Worm (Caenorhabditis elegans): ENCODE results near the gene dnj-3.
"Not testable (repeated sequence)": the region's sequence is repeated elsewhere in the genome, so short reads cannot be mapped to it uniquely, and the experiment has no call there.

Gene dnj-3

DNA sequence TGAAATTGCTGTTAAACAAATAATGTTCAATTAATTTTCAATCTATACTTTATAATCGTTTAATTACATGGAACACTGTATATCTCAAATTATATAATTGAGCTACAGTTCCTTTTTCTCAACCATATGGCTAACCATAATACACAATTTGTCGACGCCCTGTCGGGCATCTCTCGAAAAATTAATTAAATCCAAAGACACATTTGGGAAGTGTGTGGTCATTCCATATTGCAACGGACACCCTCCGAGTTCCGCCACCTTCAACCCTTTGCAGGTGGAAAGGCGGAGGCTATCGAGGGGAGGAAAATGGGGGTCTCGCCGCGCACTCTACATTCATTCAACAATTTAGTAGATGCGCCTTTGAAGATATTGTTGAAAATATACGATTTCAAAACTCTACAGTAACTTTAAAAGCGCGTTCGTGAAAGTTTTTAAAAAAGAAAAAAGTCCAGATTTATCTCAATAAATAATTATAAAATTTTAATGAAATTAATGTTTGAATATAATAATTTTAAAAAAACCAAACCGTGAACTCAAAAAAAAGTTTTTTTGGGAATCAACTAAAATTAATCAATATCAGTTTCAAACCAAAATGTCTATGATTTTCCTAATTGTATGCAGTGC lies 39.5 kb upstream of the dnj-3 start, which contains the start of gene F14H8.8:
Gene F14H8.8 (plus strand): TSS at position 574 of the 624 bp plus-strand sequence.
- TF ChIP-seq F44E2.7 (GFP tag; IDR thresholded peaks at IDR 0.05) (no peak), F49E8.2 (tag; optimal IDR thresholded peaks at IDR 0.05; ENCODE audit: borderline replicate concordance) (peak; percentile 80), Y48G9A.11 (GFP tag; IDR thresholded peaks at IDR 0.05) (peak; percentile 49; the same call in 1 of the 2 replicates), zip-11 (GFP tag; IDR thresholded peaks at IDR 0.05) (no peak), duxl-1 (tag; optimal IDR thresholded peaks at IDR 0.05; ENCODE audit: poor library complexity) (peak; percentile 9), unc-130 (GFP tag; optimal IDR thresholded peaks at IDR 0.05) (peak; percentile 36), snpc-1.2 (GFP tag; IDR thresholded peaks at IDR 0.05) (peak; percentile 77), egl-43 (GFP tag; IDR thresholded peaks at IDR 0.05) (0 out of 2 replicates have a peak, but pooled peaks have one; percentile 39), Y105C5A.15 (GFP tag; IDR thresholded peaks at IDR 0.05) (no peak), lin-13 (GFP tag; optimal IDR thresholded peaks at IDR 0.05) (no peak), nhr-6 (tag; optimal IDR thresholded peaks at IDR 0.05) (peak; percentile 41), zag-1 (tag; optimal IDR thresholded peaks at IDR 0.05) (no peak), hif-1 (tag; optimal IDR thresholded peaks at IDR 0.05) (no peak), T26A8.4 (GFP tag; IDR thresholded peaks at IDR 0.05) (peak; percentile 63; the same call in 1 of the 2 replicates), lin-38 (GFP tag; IDR thresholded peaks at IDR 0.05) (peak; percentile 60), arid-1 (GFP tag; conservative IDR thresholded peaks at IDR 0.05) (peak; percentile 31; the same call in 1 of the 2 replicates), ceh-28 (tag; optimal IDR thresholded peaks at IDR 0.05) (no peak), ceh-32 (tag; optimal IDR thresholded peaks at IDR 0.05; ENCODE audit: poor library complexity) (no peak), sdz-12 (GFP tag; optimal IDR thresholded peaks at IDR 0.05) (no peak), snpc-4 (tag; optimal IDR thresholded peaks at IDR 0.05) (peak; percentile 77), ama-1 (optimal IDR thresholded peaks at IDR 0.05) (no peak), madf-5 (GFP tag; IDR thresholded peaks at IDR 0.05) (no peak), mxl-3 (GFP tag; optimal IDR thresholded peaks at IDR 0.05) (no peak), tag-97 (GFP tag; IDR thresholded peaks at IDR 0.05) (no peak)

DNA sequence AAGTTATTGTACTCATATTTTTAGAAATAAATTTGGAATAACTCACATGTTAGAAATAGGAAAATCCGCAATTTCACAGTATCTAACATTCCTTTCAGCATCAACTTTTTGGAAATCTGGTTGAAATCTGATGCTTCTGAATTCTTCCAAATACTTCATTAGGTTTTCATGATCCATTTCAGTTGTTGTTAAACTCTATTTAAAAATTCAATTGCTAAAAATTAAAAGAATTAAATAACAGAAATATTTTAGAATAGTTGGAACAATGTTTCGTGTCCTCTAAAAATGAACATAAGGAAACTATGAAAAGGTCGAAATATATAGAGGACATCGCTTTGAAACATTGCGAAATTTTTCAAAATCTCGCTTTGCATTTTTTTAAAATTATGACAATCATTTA lies 37.1 kb upstream of the dnj-3 start, which contains the start of gene cng-1:
Gene cng-1 (minus strand): TSS at position 101 of the 400 bp plus-strand sequence.
- TF ChIP-seq fos-1 (tag; optimal IDR thresholded peaks at IDR 0.05); T26A8.4 (GFP tag; IDR thresholded peaks at IDR 0.05); daf-8 (GFP tag; IDR thresholded peaks at IDR 0.05): not testable (repeated sequence)

DNA sequence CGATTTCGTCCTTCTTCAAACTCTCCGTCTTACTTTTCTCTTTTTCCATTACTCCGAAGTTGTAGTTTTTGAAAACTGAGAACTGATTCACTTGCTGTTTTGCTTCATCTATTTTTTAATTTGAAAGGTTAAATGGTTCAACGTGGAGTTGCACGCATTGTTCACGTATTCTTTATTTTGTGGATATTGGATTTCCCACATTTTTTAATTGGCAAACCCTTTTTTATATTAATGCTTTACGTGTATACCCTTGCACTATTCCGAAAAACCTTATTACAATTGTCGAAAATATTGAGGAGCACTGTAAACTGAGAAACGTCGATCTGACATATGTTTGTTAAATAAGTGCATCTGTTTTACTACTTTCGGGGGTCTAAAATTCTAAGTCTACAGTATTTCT lies 31.7 kb upstream of the dnj-3 start, which contains the start of gene melo-3:
Gene melo-3 (minus strand): TSS at position 101 of the 400 bp plus-strand sequence.
- TF ChIP-seq zag-1, ceh-82, ztf-11 (tag; optimal IDR thresholded peaks at IDR 0.05): not testable (repeated sequence)

DNA sequence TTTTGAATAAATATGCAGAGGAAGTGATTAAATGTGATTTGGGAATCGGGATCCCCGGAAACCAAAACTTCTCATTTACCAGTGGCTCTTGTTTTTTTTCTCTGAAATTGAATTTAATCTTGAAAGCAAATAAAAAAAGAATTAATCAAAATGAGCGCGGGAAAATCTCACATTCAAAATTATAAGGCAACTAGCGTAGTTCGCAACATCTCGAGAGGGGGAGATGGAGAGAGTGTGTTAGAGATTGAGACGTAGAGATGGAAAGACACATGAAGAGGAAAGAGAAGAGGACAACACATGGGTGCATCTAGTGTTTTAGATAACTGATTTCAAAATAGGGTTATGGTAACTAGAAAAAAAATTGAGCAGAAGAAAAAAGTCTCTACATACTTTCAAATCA lies 20.4 kb upstream of the dnj-3 start, which contains the start of gene sdc-3:
Gene sdc-3 (minus strand): TSS at position 101 of the 400 bp plus-strand sequence.
- TF ChIP-seq zag-1 (tag; optimal IDR thresholded peaks at IDR 0.05) (no peak), daf-16 (GFP tag; optimal IDR thresholded peaks at IDR 0.05) (no peak), daf-16 (tag; optimal IDR thresholded peaks at IDR 0.05) (peak; percentile 14), nhr-28 (tag; optimal IDR thresholded peaks at IDR 0.05) (peak; percentile 32), pha-4 (GFP tag; IDR thresholded peaks at IDR 0.05) (no peak), pha-4 (tag; optimal IDR thresholded peaks at IDR 0.05) (no peak), aha-1 (tag) (peak; percentile 73), mxl-3 (GFP tag; optimal IDR thresholded peaks at IDR 0.05) (peak; percentile 19)

DNA sequence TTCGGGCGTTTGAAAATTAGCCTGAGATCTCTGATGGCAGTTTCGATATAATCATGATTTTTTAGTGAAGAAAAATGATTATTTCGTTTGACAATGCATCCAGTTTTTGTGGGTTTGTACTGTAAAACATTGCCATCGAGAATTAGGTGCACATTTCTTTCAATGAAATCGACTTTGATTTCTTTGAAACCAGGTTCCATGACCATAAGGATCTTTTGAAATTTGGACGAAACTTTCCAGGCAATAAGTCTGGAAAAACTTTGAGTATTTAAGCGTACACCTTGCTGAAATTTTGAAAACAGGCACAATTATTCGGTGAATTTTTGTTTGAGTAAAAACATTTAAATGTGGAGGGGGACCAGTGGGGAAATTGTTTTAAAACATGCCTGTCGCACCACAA lies 16.8 kb upstream of the dnj-3 start:
- peak; percentile 91 for TF ChIP-seq aha-1 (tag)
- TF ChIP-seq unc-130 (GFP tag; optimal IDR thresholded peaks at IDR 0.05) = no peak
- TF ChIP-seq fos-1 (tag; optimal IDR thresholded peaks at IDR 0.05) = no peak
